Worm (Caenorhabditis elegans) whole organism, L1 larva: Measurements from ENCODE around the gene dhhc-8.

Source experiments
- ama-1 ChIP-seq: fragments of 150-350 bp; optimal IDR thresholded peaks from 2 replicates; lab custom pipeline; 2014
- lin-13 ChIP-seq: fragments of 150-350 bp; optimal IDR thresholded peaks from 2 replicates; lab custom pipeline; 2014; ENCODE audit warnings: missing biosample characterization, missing genetic modification reagents, missing genetic modification characterization
- lin-39 ChIP-seq: fragments of 150-350 bp; optimal IDR thresholded peaks from 2 replicates; lab custom pipeline; 2014; ENCODE audit warnings: missing biosample characterization, missing genetic modification reagents, missing genetic modification characterization
- pqm-1 ChIP-seq: sonication (generic microtip); optimal IDR thresholded peaks from 3 replicates; lab custom pipeline; 2017; ENCODE audit warnings: missing biosample characterization, missing genetic modification characterization
- swsn-7 ChIP-seq: sonication (generic microtip); optimal IDR thresholded peaks from 2 replicates; lab custom pipeline; 2016; ENCODE audit warnings: missing genetic modification characterization, missing compliant biosample characterization
- zag-1 ChIP-seq: fragments of 150-350 bp; optimal IDR thresholded peaks from 2 replicates; lab custom pipeline; 2014; ENCODE audit warnings: missing biosample characterization, missing genetic modification characterization

- TF ChIP-seq zag-1 (tag; lab: Kevin White, UChicago) = no peak
- no peak for TF ChIP-seq swsn-7 (tag; lab: Kevin White, UChicago)
- no peak for TF ChIP-seq ama-1 (lab: Kevin White, UChicago)
- no peak for TF ChIP-seq pqm-1 (tag; lab: Kevin White, UChicago)
- no peak for TF ChIP-seq lin-39 (tag; lab: Kevin White, UChicago)
- no peak for TF ChIP-seq lin-13 (GFP tag; lab: Kevin White, UChicago)
Observed at ce11 chrIII:13061734-13062133, 45.7 kb upstream of the dhhc-8 start.
